Worm (Caenorhabditis elegans) whole organism, L1 larva: ENCODE measurements around the gene F52H2.1.

ENCODE experiments used
- C16A3.4 ChIP-seq: fragments of 150-350 bp; optimal IDR thresholded peaks from 2 replicates; lab custom pipeline; 2014; ENCODE audit warnings: missing biosample characterization, missing genetic modification characterization
- C34B4.2 ChIP-seq: sonication (generic microtip); optimal IDR thresholded peaks from 2 replicates; lab custom pipeline; 2017; ENCODE audit warnings: mild to moderate bottlenecking, missing genetic modification characterization, missing compliant biosample characterization
- F16B12.6 ChIP-seq: fragments of 150-350 bp; optimal IDR thresholded peaks from 2 replicates; lab custom pipeline; 2014; ENCODE audit warnings: missing biosample characterization, missing genetic modification characterization
- alr-1 ChIP-seq: fragments of 200-800 bp; sonication (Bioruptor generic); optimal IDR thresholded peaks from 2 replicates; lab custom pipeline; 2018; ENCODE audit warnings: borderline replicate concordance, mild to moderate bottlenecking, missing genetic modification characterization, missing compliant biosample characterization
- aly-2 ChIP-seq: fragments of 150-350 bp; optimal IDR thresholded peaks from 2 replicates; lab custom pipeline; 2014; ENCODE audit warnings: missing biosample characterization, missing genetic modification characterization
- blmp-1 ChIP-seq: fragments of 150-350 bp; optimal IDR thresholded peaks from 2 replicates; lab custom pipeline; 2014; ENCODE audit warnings: missing biosample characterization, missing genetic modification characterization
- ceh-63 ChIP-seq: fragments of 200-800 bp; sonication (Bioruptor generic); optimal IDR thresholded peaks from 2 replicates; lab custom pipeline; 2018; ENCODE audit warnings: mild to moderate bottlenecking, missing genetic modification characterization, missing compliant biosample characterization
- ceh-88 ChIP-seq: fragments of 200-800 bp; sonication (Bioruptor generic); IDR thresholded peaks from 2 replicates; pipeline ENCODE4 v1.3.6; 2022; ENCODE audit warnings: missing genetic modification characterization, missing compliant biosample characterization
- ces-1 ChIP-seq: fragments of 150-350 bp; optimal IDR thresholded peaks from 2 replicates; lab custom pipeline; 2014; ENCODE audit warnings: missing biosample characterization, missing genetic modification reagents, missing genetic modification characterization
- dpl-1 ChIP-seq, 3 experiments: fragments of 150-350 bp in 2 of 3; sonication (generic microtip) in 1 of 3; optimal IDR thresholded peaks; 2 replicates each; lab custom pipeline; 2014 to 2017; ENCODE audit warnings: missing biosample characterization in 3 of 3, missing genetic modification characterization in 3 of 3, missing genetic modification reagents in 3 of 3
- efl-1 ChIP-seq, 4 experiments: fragments of 150-350 bp; optimal IDR thresholded peaks in 3 of 4; peaks in 1 of 4; 1 replicate in 1 of 4; 2 replicates in 3 of 4; lab custom pipeline; 2014; ENCODE audit warnings: missing biosample characterization in 2 of 4, missing genetic modification characterization in 2 of 4, missing genetic modification reagents in 2 of 4
- egl-27 ChIP-seq, 2 experiments: fragments of 150-350 bp in 1 of 2; sonication (generic microtip); optimal IDR thresholded peaks; 3 replicates each; lab custom pipeline; 2017 to 2018; ENCODE audit warnings: missing biosample characterization in 2 of 2, missing genetic modification characterization in 2 of 2, missing genetic modification reagents in 2 of 2
- elt-2 ChIP-seq: sonication (generic microtip); optimal IDR thresholded peaks from 2 replicates; lab custom pipeline; 2016; ENCODE audit warnings: missing genetic modification characterization, mild to moderate bottlenecking, inconsistent platforms, missing compliant biosample characterization, missing genetic modification reagents
- elt-3 ChIP-seq, 6 experiments: fragments of 150-350 bp in 1 of 6; sonication (generic microtip); optimal IDR thresholded peaks; 2 replicates each; lab custom pipeline; 2017 to 2018; ENCODE audit warnings: missing biosample characterization in 6 of 6, missing genetic modification characterization in 6 of 6, inconsistent platforms in 1 of 6
- ets-5 ChIP-seq: fragments of 200-800 bp; sonication (Bioruptor generic); IDR thresholded peaks from 2 replicates; pipeline ENCODE4 v1.3.6; 2022; ENCODE audit warnings: missing genetic modification characterization, missing compliant biosample characterization
- fkh-10 ChIP-seq: sonication (generic microtip); optimal IDR thresholded peaks from 2 replicates; lab custom pipeline; 2017; ENCODE audit warnings: missing biosample characterization, missing genetic modification reagents, missing genetic modification characterization
- fkh-8 ChIP-seq: sonication (generic microtip); optimal IDR thresholded peaks from 2 replicates; lab custom pipeline; 2016; ENCODE audit warnings: mild to moderate bottlenecking, missing genetic modification characterization, missing compliant biosample characterization
- fos-1 ChIP-seq: fragments of 150-350 bp; optimal IDR thresholded peaks from 2 replicates; lab custom pipeline; 2014; ENCODE audit warnings: missing biosample characterization, missing genetic modification characterization
- grh-1 ChIP-seq: fragments of 200-800 bp; sonication (Bioruptor generic); IDR thresholded peaks from 2 replicates; pipeline ENCODE4 v1.3.6; 2022; ENCODE audit warnings: missing genetic modification reagents, missing genetic modification characterization, missing compliant biosample characterization
- hlh-17 ChIP-seq: fragments of 200-800 bp; sonication (Bioruptor generic); optimal IDR thresholded peaks from 2 replicates; lab custom pipeline; 2018; ENCODE audit warnings: missing genetic modification characterization, mild to moderate bottlenecking, missing compliant biosample characterization, moderate library complexity, borderline replicate concordance
- hlh-4 ChIP-seq: sonication (generic microtip); optimal IDR thresholded peaks from 2 replicates; lab custom pipeline; 2016; ENCODE audit warnings: mild to moderate bottlenecking, missing genetic modification characterization, missing compliant biosample characterization
- hpl-2 ChIP-seq: fragments of 150-350 bp; optimal IDR thresholded peaks from 2 replicates; lab custom pipeline; 2014; ENCODE audit warnings: missing biosample characterization, missing genetic modification reagents, missing genetic modification characterization
- isw-1 ChIP-seq: fragments of 200-800 bp; sonication (Bioruptor generic); IDR thresholded peaks from 2 replicates; pipeline ENCODE4 v1.3.6; 2022; ENCODE audit warnings: missing genetic modification characterization, missing compliant biosample characterization
- lin-13 ChIP-seq: fragments of 150-350 bp; optimal IDR thresholded peaks from 2 replicates; lab custom pipeline; 2014; ENCODE audit warnings: missing biosample characterization, missing genetic modification reagents, missing genetic modification characterization
- lin-14 ChIP-seq: fragments of 200-800 bp; sonication (Bioruptor generic); optimal IDR thresholded peaks from 2 replicates; lab custom pipeline; 2018; ENCODE audit warnings: mild to moderate bottlenecking, missing genetic modification characterization, moderate library complexity, missing compliant biosample characterization
- lin-39 ChIP-seq: fragments of 150-350 bp; optimal IDR thresholded peaks from 2 replicates; lab custom pipeline; 2014; ENCODE audit warnings: missing biosample characterization, missing genetic modification reagents, missing genetic modification characterization
- lir-3 ChIP-seq: sonication (generic microtip); optimal IDR thresholded peaks from 2 replicates; lab custom pipeline; 2016; ENCODE audit warnings: mild to moderate bottlenecking, missing genetic modification characterization, moderate library complexity, missing compliant biosample characterization; ENCODE audit not compliant: poor library complexity
- lsy-2 ChIP-seq, 2 experiments: fragments of 150-350 bp; optimal IDR thresholded peaks; 2 replicates each; lab custom pipeline; 2014; ENCODE audit warnings: missing biosample characterization in 2 of 2, missing genetic modification characterization in 2 of 2
- mdl-1 ChIP-seq, 2 experiments: fragments of 150-350 bp; optimal IDR thresholded peaks; 2 replicates each; lab custom pipeline; 2014 to 2017; ENCODE audit warnings: missing biosample characterization in 2 of 2, missing genetic modification characterization in 2 of 2, inconsistent platforms in 1 of 2
- nhr-11 ChIP-seq: fragments of 150-350 bp; optimal IDR thresholded peaks from 2 replicates; lab custom pipeline; 2014; ENCODE audit warnings: missing biosample characterization, missing genetic modification characterization
- nhr-19 ChIP-seq: fragments of 200-800 bp; sonication (Bioruptor generic); conservative IDR thresholded peaks from 2 replicates; pipeline ENCODE4 v1.3.6; 2022; ENCODE audit warnings: missing genetic modification characterization, missing compliant biosample characterization
- nhr-20 ChIP-seq: sonication (generic microtip); optimal IDR thresholded peaks from 2 replicates; lab custom pipeline; 2016; ENCODE audit warnings: mild to moderate bottlenecking, missing genetic modification characterization, missing compliant biosample characterization
- nhr-237 ChIP-seq: fragments of 150-350 bp; optimal IDR thresholded peaks from 2 replicates; lab custom pipeline; 2014; ENCODE audit warnings: missing biosample characterization, missing genetic modification characterization
- nhr-28 ChIP-seq: fragments of 150-350 bp; optimal IDR thresholded peaks from 2 replicates; lab custom pipeline; 2014; ENCODE audit warnings: missing biosample characterization, missing genetic modification characterization
- nhr-47 ChIP-seq: sonication (generic microtip); optimal IDR thresholded peaks from 2 replicates; lab custom pipeline; 2016; ENCODE audit warnings: mild to moderate bottlenecking, missing genetic modification characterization, moderate library complexity, missing compliant biosample characterization
- nhr-76 ChIP-seq: sonication (generic microtip); optimal IDR thresholded peaks from 2 replicates; lab custom pipeline; 2017; ENCODE audit warnings: missing biosample characterization, missing genetic modification characterization
- nhr-77 ChIP-seq: fragments of 150-350 bp; optimal IDR thresholded peaks from 2 replicates; lab custom pipeline; 2014; ENCODE audit warnings: missing biosample characterization, missing genetic modification characterization
- nhr-84 ChIP-seq: sonication (generic microtip); optimal IDR thresholded peaks from 2 replicates; lab custom pipeline; 2017; ENCODE audit warnings: missing biosample characterization, missing genetic modification characterization
- pag-3 ChIP-seq: sonication (generic microtip); optimal IDR thresholded peaks from 2 replicates; lab custom pipeline; 2017; ENCODE audit warnings: missing genetic modification characterization, mild to moderate bottlenecking, missing compliant biosample characterization, antibody characterized with exemption, borderline replicate concordance; ENCODE audit not compliant: insufficient read depth
- rnt-1 ChIP-seq: sonication (generic microtip); optimal IDR thresholded peaks from 2 replicates; lab custom pipeline; 2016; ENCODE audit warnings: mild to moderate bottlenecking, missing genetic modification characterization, moderate library complexity, missing compliant biosample characterization
- skn-1 ChIP-seq: fragments of 150-350 bp; optimal IDR thresholded peaks from 2 replicates; lab custom pipeline; 2014; ENCODE audit warnings: missing biosample characterization, missing genetic modification characterization
- sptf-1 ChIP-seq: fragments of 150-350 bp; optimal IDR thresholded peaks from 2 replicates; lab custom pipeline; 2014; ENCODE audit warnings: missing biosample characterization, missing genetic modification characterization
- tbx-2 ChIP-seq: sonication (generic microtip); optimal IDR thresholded peaks from 2 replicates; lab custom pipeline; 2016; ENCODE audit warnings: missing genetic modification characterization, missing compliant biosample characterization
- unc-130 ChIP-seq: fragments of 150-350 bp; optimal IDR thresholded peaks from 2 replicates; lab custom pipeline; 2017; ENCODE audit warnings: missing biosample characterization, missing genetic modification characterization, inconsistent platforms
- unc-30 ChIP-seq: sonication (generic microtip); optimal IDR thresholded peaks from 2 replicates; lab custom pipeline; 2017; ENCODE audit warnings: missing biosample characterization, missing genetic modification characterization
- unc-98 ChIP-seq: fragments of 200-800 bp; sonication (Bioruptor generic); IDR thresholded peaks from 2 replicates; pipeline ENCODE4 v1.3.6; 2022; ENCODE audit warnings: missing genetic modification characterization, missing compliant biosample characterization
- vab-15 ChIP-seq: sonication (generic microtip); optimal IDR thresholded peaks from 2 replicates; lab custom pipeline; 2017; ENCODE audit warnings: missing genotype, mild to moderate bottlenecking, missing genetic modification characterization, missing compliant biosample characterization
- zip-4 ChIP-seq: fragments of 200-800 bp; sonication (Bioruptor generic); optimal IDR thresholded peaks from 2 replicates; lab custom pipeline; 2018; ENCODE audit warnings: mild to moderate bottlenecking, missing genetic modification characterization, moderate library complexity, missing compliant biosample characterization
- ztf-4 ChIP-seq: fragments of 150-350 bp; optimal IDR thresholded peaks from 2 replicates; lab custom pipeline; 2014; ENCODE audit warnings: missing biosample characterization, missing genetic modification characterization

F52H2.1 gene

DNA sequence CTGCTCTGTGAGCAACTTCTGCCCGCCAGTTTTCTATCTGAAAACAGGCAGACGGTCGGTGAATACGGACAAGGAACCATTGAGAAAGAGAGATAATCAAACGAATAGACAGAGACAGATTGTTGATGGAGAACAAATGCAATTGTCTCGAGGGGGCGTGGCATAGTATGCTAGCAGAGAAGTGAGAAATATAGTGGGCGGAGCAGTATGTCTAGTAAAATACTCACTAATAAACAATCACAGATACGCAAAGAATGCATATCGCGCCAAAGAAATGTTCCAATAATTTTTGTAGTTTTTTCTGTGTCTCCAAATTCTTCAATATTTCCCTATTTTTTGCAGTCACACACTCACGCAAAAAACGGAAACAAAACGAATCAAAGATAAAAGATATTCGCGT is 40.5 kb upstream of the F52H2.1 start, which contains the start of gene tbc-12:
tbc-12 (minus strand) TSS at position 101 of the 400 bp plus-strand sequence.
- TF ChIP-seq nhr-28 (tag; lab: Kevin White, UChicago) (no peak), hlh-17 (GFP tag; lab: Kevin White, UChicago) (no peak), dpl-1 (GFP tag; optimal IDR thresholded peaks at IDR 0.05; lab: Kevin White, UChicago) (no peak), lin-14 (GFP tag; lab: Kevin White, UChicago) (no peak), efl-1 (optimal IDR thresholded peaks at IDR 0.05; lab: Kevin White, UChicago) (no peak), efl-1 (GFP tag; optimal IDR thresholded peaks at IDR 0.05 in 1 of 2; lab: Kevin White, UChicago) (no peak), elt-2 (tag; lab: Kevin White, UChicago) (no peak), alr-1 (tag; lab: Kevin White, UChicago) (no peak), C34B4.2 (tag; lab: Kevin White, UChicago) (no peak), nhr-77 (tag; lab: Kevin White, UChicago) (no peak), isw-1 (no peak), fkh-10 (GFP tag; lab: Kevin White, UChicago) (no peak), F16B12.6 (tag; lab: Kevin White, UChicago) (no peak), tbx-2 (tag; lab: Kevin White, UChicago) (no peak), vab-15 (tag; lab: Kevin White, UChicago) (no peak), unc-98 (GFP tag; lab: Robert Waterston, UW) (no peak), grh-1 (GFP tag; lab: Robert Waterston, UW) (no peak)

- no peak for TF ChIP-seq sptf-1 (tag; lab: Kevin White, UChicago)
- TF ChIP-seq nhr-19 (GFP tag; lab: Robert Waterston, UW): peak; percentile 83
- TF ChIP-seq ceh-88 (GFP tag; lab: Robert Waterston, UW): peak; percentile 25; the same call in 1 of the 2 replicates
- TF ChIP-seq nhr-20: peak; percentile 88
- no peak for TF ChIP-seq hlh-17 (GFP tag; lab: Kevin White, UChicago)
- peak; percentile 80 for TF ChIP-seq ztf-4 (tag; lab: Kevin White, UChicago)
- TF ChIP-seq fos-1 (tag; lab: Kevin White, UChicago): peak; percentile 81
- no peak for TF ChIP-seq hlh-4 (tag; lab: Kevin White, UChicago)
- peak; percentile 66 to 77 for TF ChIP-seq egl-27 (tag; optimal IDR thresholded peaks at IDR 0.05; lab: Kevin White, UChicago)
- no peak for TF ChIP-seq ces-1 (GFP tag; lab: Kevin White, UChicago)
- peak; percentile 99 for TF ChIP-seq lin-14 (GFP tag; lab: Kevin White, UChicago)
- no peak for TF ChIP-seq ets-5 (GFP tag; lab: Robert Waterston, UW)
- TF ChIP-seq lin-13 (GFP tag; lab: Kevin White, UChicago): peak; percentile 67
- no peak for TF ChIP-seq nhr-76 (tag; lab: Kevin White, UChicago)
- TF ChIP-seq nhr-237 (tag; lab: Kevin White, UChicago): peak; percentile 49
- TF ChIP-seq alr-1 (tag; lab: Kevin White, UChicago): no peak
- peak; percentile 75 for TF ChIP-seq blmp-1
- TF ChIP-seq lin-39 (tag; lab: Kevin White, UChicago): peak; percentile 55
- peak; percentile 75 to 87 for TF ChIP-seq lsy-2 (tag; optimal IDR thresholded peaks at IDR 0.05; lab: Kevin White, UChicago)
- TF ChIP-seq C16A3.4: peak; percentile 68
- TF ChIP-seq hpl-2 (GFP tag; lab: Kevin White, UChicago): no peak
- TF ChIP-seq rnt-1 (tag; lab: Kevin White, UChicago): peak; percentile 90
- TF ChIP-seq aly-2 (tag; lab: Kevin White, UChicago): peak; percentile 15
- TF ChIP-seq nhr-11 (tag; lab: Kevin White, UChicago): peak; percentile 62
- no peak for TF ChIP-seq ceh-63 (GFP tag; lab: Kevin White, UChicago)
- TF ChIP-seq pag-3 (tag; lab: Kevin White, UChicago): no peak
- peak in 1 of 2 experiments; percentile 84 for TF ChIP-seq mdl-1 (tag; optimal IDR thresholded peaks at IDR 0.05; lab: Kevin White, UChicago)
- peak; percentile 98 for TF ChIP-seq skn-1 (tag; lab: Kevin White, UChicago)
- TF ChIP-seq tbx-2 (tag; lab: Kevin White, UChicago): peak; percentile 88
- TF ChIP-seq lir-3 (tag; lab: Kevin White, UChicago): peak; percentile 92
- peak; percentile 90 for TF ChIP-seq nhr-47 (tag; lab: Kevin White, UChicago)
- peak; percentile 37 for TF ChIP-seq zip-4 (GFP tag; lab: Kevin White, UChicago)
- peak in 1 of 6 experiments; percentile 42 for TF ChIP-seq elt-3 (tag; optimal IDR thresholded peaks at IDR 0.05; lab: Kevin White, UChicago)
- no peak for TF ChIP-seq unc-130 (tag; lab: Kevin White, UChicago)
- TF ChIP-seq unc-30: no peak
- no peak for TF ChIP-seq nhr-84 (tag; lab: Kevin White, UChicago)
- peak; percentile 89 for TF ChIP-seq fkh-8 (tag; lab: Kevin White, UChicago)
Observed at ce11 chrX:2536246-2536772, 36.6 kb upstream of the F52H2.1 start.
